Fruit fly (Drosophila melanogaster) whole organism, embryonic: ENCODE results near the gene CG15286.

ENCODE experiments used
- Aef1 ChIP-seq: fragments of 200-800 bp; sonication (Bioruptor generic); IDR thresholded peaks from 3 replicates; pipeline ENCODE4 v1.3.6; 2022; ENCODE audit warnings: missing biosample characterization, missing genetic modification characterization
- Atf3 ChIP-seq: fragments of 200-800 bp; sonication (Bioruptor generic); optimal IDR thresholded peaks from 3 replicates; lab custom pipeline; 2016; ENCODE audit warnings: missing biosample characterization, missing genetic modification characterization
- Awh ChIP-seq: fragments of 200-800 bp; sonication (Bioruptor generic); IDR thresholded peaks from 2 replicates; pipeline ENCODE4, ENCODE4 v1.3.6; 2022; ENCODE audit warnings: missing biosample characterization, missing genetic modification characterization
- Bgb ChIP-seq: fragments of 200-800 bp; sonication (Bioruptor generic); IDR thresholded peaks from 2 replicates; pipeline ENCODE4 v1.3.6; 2022; ENCODE audit warnings: missing biosample characterization, missing genetic modification characterization; ENCODE audit not compliant: partially characterized antibody
- CG10274 ChIP-seq: fragments of 200-800 bp; sonication (Bioruptor generic); optimal IDR thresholded peaks from 3 replicates; lab custom pipeline; 2017; ENCODE audit warnings: missing biosample characterization, mild to moderate bottlenecking, missing genetic modification characterization
- CG10366 ChIP-seq: fragments of 200-800 bp; sonication (Bioruptor generic); IDR thresholded peaks from 2 replicates; pipeline ENCODE4 v1.3.6; 2022; ENCODE audit warnings: missing biosample characterization, missing genetic modification characterization
- CG11085 ChIP-seq: fragments of 200-800 bp; sonication (Bioruptor generic); IDR thresholded peaks from 2 replicates; pipeline ENCODE4 v1.3.6; 2022; ENCODE audit warnings: missing biosample characterization, missing genetic modification characterization
- CG11504 ChIP-seq: fragments of 200-800 bp; sonication (Bioruptor generic); optimal IDR thresholded peaks from 3 replicates; lab custom pipeline; 2019; ENCODE audit warnings: missing biosample characterization, mild to moderate bottlenecking, missing genetic modification characterization, moderate library complexity
- CG11560 ChIP-seq: fragments of 200-800 bp; sonication (Bioruptor generic); IDR thresholded peaks from 3 replicates; pipeline ENCODE4 v1.3.6; 2022; ENCODE audit warnings: missing biosample characterization, missing genetic modification characterization
- CG12071 ChIP-seq: fragments of 200-800 bp; sonication (Bioruptor generic); optimal IDR thresholded peaks from 3 replicates; lab custom pipeline; 2018; ENCODE audit warnings: missing biosample characterization, mild to moderate bottlenecking, missing genetic modification characterization
- CG12155 ChIP-seq: fragments of 200-800 bp; sonication (Bioruptor generic); optimal IDR thresholded peaks from 3 replicates; lab custom pipeline; 2016; ENCODE audit warnings: missing biosample characterization, missing genetic modification characterization
- CG13123 ChIP-seq: fragments of 200-800 bp; sonication (Bioruptor generic); optimal IDR thresholded peaks from 2 replicates; lab custom pipeline; 2016; ENCODE audit warnings: missing biosample characterization, missing genetic modification characterization
- CG17568 ChIP-seq: fragments of 200-800 bp; sonication (Bioruptor generic); optimal IDR thresholded peaks from 2 replicates; lab custom pipeline; 2018; ENCODE audit warnings: missing biosample characterization, mild to moderate bottlenecking, missing genetic modification characterization, moderate library complexity
- CG17912 ChIP-seq: fragments of 200-800 bp; sonication (Bioruptor generic); optimal IDR thresholded peaks from 2 replicates; lab custom pipeline; 2018; ENCODE audit warnings: missing biosample characterization, mild to moderate bottlenecking, missing genetic modification characterization
- CG2199 ChIP-seq: fragments of 200-800 bp; sonication (Bioruptor generic); IDR thresholded peaks from 3 replicates; pipeline ENCODE4 v1.3.6; 2022; ENCODE audit warnings: missing biosample characterization, missing genetic modification characterization
- CG32767 ChIP-seq: fragments of 200-800 bp; sonication (Bioruptor generic); IDR thresholded peaks from 2 replicates; pipeline ENCODE4 v1.3.6; 2022; ENCODE audit warnings: missing biosample characterization, missing genetic modification characterization
- CG32772 ChIP-seq: fragments of 200-800 bp; sonication (Bioruptor generic); IDR thresholded peaks from 2 replicates; pipeline ENCODE4 v1.3.6; 2022; ENCODE audit warnings: missing biosample characterization, missing genetic modification characterization
- CG3407 ChIP-seq: fragments of 200-800 bp; sonication (Bioruptor generic); optimal IDR thresholded peaks from 2 replicates; lab custom pipeline; 2018; ENCODE audit warnings: missing biosample characterization, mild to moderate bottlenecking, missing genetic modification characterization
- CG7372 ChIP-seq: fragments of 200-800 bp; sonication (Bioruptor generic); IDR thresholded peaks from 2 replicates; pipeline ENCODE4 v1.3.6; 2022; ENCODE audit warnings: missing biosample characterization, missing genetic modification characterization
- CG8359 ChIP-seq: fragments of 200-800 bp; sonication (Bioruptor generic); optimal IDR thresholded peaks from 2 replicates; lab custom pipeline; 2017; ENCODE audit warnings: missing biosample characterization, mild to moderate bottlenecking, missing genetic modification characterization, borderline replicate concordance
- CHES-1-like ChIP-seq: fragments of 200-800 bp; sonication (Bioruptor generic); optimal IDR thresholded peaks from 2 replicates; lab custom pipeline; 2016; ENCODE audit warnings: missing biosample characterization, missing genetic modification characterization
- Dbx ChIP-seq: fragments of 200-800 bp; sonication (Bioruptor generic); IDR thresholded peaks from 3 replicates; pipeline ENCODE4 v1.3.6; 2022; ENCODE audit warnings: missing biosample characterization, missing genetic modification characterization
- E2f2 ChIP-seq: fragments of 200-800 bp; sonication (Bioruptor generic); IDR thresholded peaks from 2 replicates; pipeline ENCODE4 v1.3.6; 2022; ENCODE audit warnings: missing biosample characterization, missing genetic modification characterization
- Fer3 ChIP-seq: fragments of 200-800 bp; sonication (Bioruptor generic); optimal IDR thresholded peaks from 2 replicates; lab custom pipeline; 2018; ENCODE audit warnings: missing biosample characterization, mild to moderate bottlenecking, missing genetic modification characterization, moderate library complexity
- Lhr ChIP-seq: fragments of 200-800 bp; sonication (Bioruptor generic); optimal IDR thresholded peaks from 3 replicates; lab custom pipeline; 2017; ENCODE audit warnings: mild to moderate bottlenecking, missing biosample characterization, missing genetic modification reagents, missing genetic modification characterization
- MTF-1 ChIP-seq: fragments of 200-800 bp; sonication (Bioruptor generic); optimal IDR thresholded peaks from 2 replicates; lab custom pipeline; 2018; ENCODE audit warnings: missing biosample characterization, mild to moderate bottlenecking, missing genetic modification characterization, borderline replicate concordance
- Nf-YA ChIP-seq: fragments of 200-800 bp; sonication (Bioruptor generic); IDR thresholded peaks from 2 replicates; pipeline ENCODE4 v1.3.6; 2022; ENCODE audit warnings: missing biosample characterization, missing genetic modification characterization
- Oli ChIP-seq: fragments of 200-800 bp; sonication (Bioruptor generic); optimal IDR thresholded peaks from 2 replicates; lab custom pipeline; 2018; ENCODE audit warnings: missing biosample characterization, mild to moderate bottlenecking, missing genetic modification characterization, moderate library complexity
- Opbp ChIP-seq: fragments of 200-800 bp; sonication (Bioruptor generic); IDR thresholded peaks from 3 replicates; pipeline ENCODE4 v1.3.6; 2022; ENCODE audit warnings: missing biosample characterization, missing genetic modification characterization; ENCODE audit not compliant: partially characterized antibody
- Poxn ChIP-seq: fragments of 200-800 bp; sonication (Bioruptor generic); IDR thresholded peaks from 2 replicates; pipeline ENCODE4 v1.3.6; 2022; ENCODE audit warnings: missing biosample characterization, missing genetic modification characterization
- Taf1 ChIP-seq: fragments of 200-800 bp; sonication (Bioruptor generic); IDR thresholded peaks from 2 replicates; pipeline ENCODE4 v1.3.6; 2022; ENCODE audit warnings: missing biosample characterization, missing genetic modification characterization
- amos ChIP-seq: fragments of 200-800 bp; sonication (Bioruptor generic); IDR thresholded peaks from 2 replicates; pipeline ENCODE4 v1.3.6; 2022; ENCODE audit warnings: missing biosample characterization, missing genetic modification characterization; ENCODE audit not compliant: partially characterized antibody
- ash1 ChIP-seq: fragments of 200-800 bp; sonication (Bioruptor generic); optimal IDR thresholded peaks from 2 replicates; lab custom pipeline; 2018; ENCODE audit warnings: missing biosample characterization, mild to moderate bottlenecking, missing genetic modification characterization
- chinmo ChIP-seq: fragments of 200-800 bp; sonication (Bioruptor generic); IDR thresholded peaks from 4 replicates; pipeline ENCODE4 v1.3.6; 2022; ENCODE audit warnings: missing biosample characterization, missing genetic modification characterization; ENCODE audit not compliant: partially characterized antibody
- chm ChIP-seq: fragments of 200-800 bp; sonication (Bioruptor generic); IDR thresholded peaks from 2 replicates; pipeline ENCODE4 v1.3.6; 2022; ENCODE audit warnings: missing biosample characterization, missing genetic modification characterization
- chn ChIP-seq: fragments of 200-800 bp; sonication (Bioruptor generic); optimal IDR thresholded peaks from 2 replicates; lab custom pipeline; 2016; ENCODE audit warnings: missing biosample characterization, missing genetic modification characterization
- dmrt11E ChIP-seq: fragments of 200-800 bp; sonication (Bioruptor generic); optimal IDR thresholded peaks from 3 replicates; lab custom pipeline; 2018; ENCODE audit warnings: missing biosample characterization, mild to moderate bottlenecking, missing genetic modification characterization, moderate library complexity
- gem ChIP-seq: fragments of 200-800 bp; sonication (Bioruptor generic); optimal IDR thresholded peaks from 2 replicates; lab custom pipeline; 2019; ENCODE audit warnings: missing biosample characterization, mild to moderate bottlenecking, missing genetic modification characterization, moderate library complexity
- gfzf ChIP-seq: fragments of 200-800 bp; sonication (Bioruptor generic); optimal IDR thresholded peaks from 2 replicates; lab custom pipeline; 2016; ENCODE audit warnings: missing biosample characterization, mild to moderate bottlenecking, missing genetic modification characterization, moderate library complexity
- luna ChIP-seq: fragments of 200-800 bp; sonication (Bioruptor generic); optimal IDR thresholded peaks from 2 replicates; lab custom pipeline; 2016; ENCODE audit warnings: missing biosample characterization, missing genetic modification characterization
- nerfin-1 ChIP-seq: fragments of 200-800 bp; sonication (Bioruptor generic); optimal IDR thresholded peaks from 3 replicates; lab custom pipeline; 2019; ENCODE audit warnings: missing biosample characterization, mild to moderate bottlenecking, missing genetic modification characterization, moderate library complexity
- nerfin-2 ChIP-seq: fragments of 200-800 bp; sonication (Bioruptor generic); IDR thresholded peaks from 2 replicates; pipeline ENCODE4 v1.3.6; 2022; ENCODE audit warnings: missing biosample characterization, missing genetic modification characterization; ENCODE audit not compliant: partially characterized antibody
- p53 ChIP-seq: fragments of 200-800 bp; sonication (Bioruptor generic); optimal IDR thresholded peaks from 2 replicates; lab custom pipeline; 2016; ENCODE audit warnings: missing biosample characterization, missing genetic modification characterization
- pb ChIP-seq: fragments of 200-800 bp; sonication (Bioruptor generic); optimal IDR thresholded peaks from 3 replicates; lab custom pipeline; 2016; ENCODE audit warnings: missing biosample characterization, missing genetic modification characterization
- pho ChIP-seq: fragments of 200-800 bp; sonication (Bioruptor generic); optimal IDR thresholded peaks from 2 replicates; lab custom pipeline; 2016; ENCODE audit warnings: missing biosample characterization, missing genetic modification characterization
- psq ChIP-seq: fragments of 200-800 bp; sonication (Bioruptor generic); optimal IDR thresholded peaks from 2 replicates; lab custom pipeline; 2017; ENCODE audit warnings: missing biosample characterization, missing genetic modification characterization
- ranshi ChIP-seq: fragments of 200-800 bp; sonication (Bioruptor generic); IDR thresholded peaks from 2 replicates; pipeline ENCODE4 v1.3.6; 2022; ENCODE audit warnings: missing biosample characterization, missing genetic modification characterization
- stwl ChIP-seq: fragments of 200-800 bp; sonication (Bioruptor generic); optimal IDR thresholded peaks from 3 replicates; lab custom pipeline; 2018; ENCODE audit warnings: missing biosample characterization, mild to moderate bottlenecking, missing genetic modification characterization, moderate library complexity
- unc-4 ChIP-seq: fragments of 200-800 bp; sonication (Bioruptor generic); IDR thresholded peaks from 2 replicates; pipeline ENCODE4 v1.3.6; 2022; ENCODE audit warnings: missing biosample characterization, missing genetic modification characterization; ENCODE audit not compliant: partially characterized antibody
- wek ChIP-seq: fragments of 200-800 bp; sonication (Bioruptor generic); optimal IDR thresholded peaks from 3 replicates; lab custom pipeline; 2018; ENCODE audit warnings: missing biosample characterization, mild to moderate bottlenecking, missing genetic modification characterization, moderate library complexity
- zfh2 ChIP-seq: fragments of 200-800 bp; sonication (Bioruptor generic); optimal IDR thresholded peaks from 2 replicates; lab custom pipeline; 2016; ENCODE audit warnings: missing biosample characterization, missing genetic modification characterization

The CG15286 gene

dm6 chr2L:14333965-14334364 lies 4.1 kb upstream of the CG15286 start, which contains the start of gene CG33090 (continued):
- peak; percentile 51; the same call in 1 of the 3 replicates for TF ChIP-seq Opbp (GFP tag; lab: Robert Waterston, UW)
- peak; percentile 46 for TF ChIP-seq stwl
- TF ChIP-seq Fer3: no peak
- peak; percentile 27; the same call in 1 of the 2 replicates for TF ChIP-seq amos (GFP tag; lab: Robert Waterston, UW)
- TF ChIP-seq Awh: no peak
- 0 out of 2 replicates have a peak, but pooled peaks have one; percentile 17 for TF ChIP-seq unc-4 (GFP tag; lab: Robert Waterston, UW)
- TF ChIP-seq CG3407 (GFP tag; lab: Kevin White, UChicago): no peak
- TF ChIP-seq wek (GFP tag; lab: Kevin White, UChicago): no peak
- TF ChIP-seq CG17568: no peak
- TF ChIP-seq MTF-1 (GFP tag; lab: Kevin White, UChicago): no peak
- TF ChIP-seq luna (GFP tag; lab: Kevin White, UChicago): no peak
- no peak for TF ChIP-seq CG2199 (GFP tag; lab: Robert Waterston, UW)
- TF ChIP-seq Taf1 (GFP tag; lab: Robert Waterston, UW): no peak
- TF ChIP-seq chn (GFP tag; lab: Kevin White, UChicago): no peak
- TF ChIP-seq Aef1 (GFP tag; lab: Robert Waterston, UW): peak; percentile 35; the same call in 1 of the 3 replicates
- no peak for TF ChIP-seq psq (GFP tag; lab: Kevin White, UChicago)
- no peak for TF ChIP-seq ranshi
- no peak for TF ChIP-seq CG11085 (GFP tag; lab: Robert Waterston, UW)
- TF ChIP-seq CG12071: no peak
- no peak for TF ChIP-seq pb
- peak; percentile 92; the same call in 2 of the 3 replicates for TF ChIP-seq CG11560 (tag; lab: Robert Waterston, UW)
- TF ChIP-seq zfh2 (GFP tag; lab: Kevin White, UChicago): no peak
- TF ChIP-seq pho (GFP tag; lab: Kevin White, UChicago): no peak
- 0 out of 3 replicates have a peak, but pooled peaks have one; percentile 29 for TF ChIP-seq Dbx (GFP tag; lab: Robert Waterston, UW)
- no peak for TF ChIP-seq nerfin-1 (tag; lab: Kevin White, UChicago)
- TF ChIP-seq CG32772 (GFP tag; lab: Robert Waterston, UW): no peak
- TF ChIP-seq nerfin-2: no peak
- no peak for TF ChIP-seq CHES-1-like (GFP tag; lab: Kevin White, UChicago)
- TF ChIP-seq Poxn: no peak
- TF ChIP-seq CG17912 (GFP tag; lab: Kevin White, UChicago): no peak
- no peak for TF ChIP-seq chm (GFP tag; lab: Robert Waterston, UW)
- no peak for TF ChIP-seq dmrt11E (tag; lab: Kevin White, UChicago)
- peak; percentile 43; the same call in 1 of the 2 replicates for TF ChIP-seq Bgb (GFP tag; lab: Robert Waterston, UW)
- no peak for TF ChIP-seq Nf-YA (GFP tag; lab: Robert Waterston, UW)
- TF ChIP-seq CG8359: no peak
- no peak for TF ChIP-seq ash1 (GFP tag; lab: Kevin White, UChicago)
- no peak for TF ChIP-seq Atf3 (GFP tag; lab: Kevin White, UChicago)
- TF ChIP-seq CG10274 (GFP tag; lab: Kevin White, UChicago): no peak
- no peak for TF ChIP-seq CG7372
- TF ChIP-seq gfzf (GFP tag; lab: Kevin White, UChicago): peak; percentile 73
- no peak for TF ChIP-seq CG32767 (GFP tag; lab: Robert Waterston, UW)
- no peak for TF ChIP-seq CG13123 (GFP tag; lab: Kevin White, UChicago)
- 0 out of 4 replicates have a peak, but pooled peaks have one; percentile 38 for TF ChIP-seq chinmo
- TF ChIP-seq CG11504 (tag; lab: Kevin White, UChicago): peak; percentile 29
- TF ChIP-seq Oli (tag; lab: Kevin White, UChicago): no peak
- no peak for TF ChIP-seq CG12155 (GFP tag; lab: Kevin White, UChicago)
- TF ChIP-seq E2f2 (GFP tag; lab: Robert Waterston, UW): peak; percentile 94
- TF ChIP-seq Lhr (GFP tag; lab: Kevin White, UChicago): no peak
- no peak for TF ChIP-seq CG10366 (GFP tag; lab: Robert Waterston, UW)
- TF ChIP-seq gem (tag; lab: Kevin White, UChicago): no peak
- no peak for TF ChIP-seq p53 (GFP tag; lab: Kevin White, UChicago)
